Fruit fly (Drosophila melanogaster) whole organism, wandering third instar larva: ENCODE data around the gene CG42633.

ENCODE experiments used
- CG32264 ChIP-seq: fragments of 200-800 bp; sonication (Bioruptor generic); optimal IDR thresholded peaks from 2 replicates; lab custom pipeline; 2016; ENCODE audit warnings: missing biosample characterization, missing genetic modification characterization
- CG9705 ChIP-seq: fragments of 200-800 bp; sonication (Bioruptor generic); optimal IDR thresholded peaks from 2 replicates; lab custom pipeline; 2018; ENCODE audit warnings: missing biosample characterization, mild to moderate bottlenecking, missing genetic modification characterization
- CrebA ChIP-seq: fragments of 200-800 bp; sonication (Bioruptor generic); optimal IDR thresholded peaks from 2 replicates; lab custom pipeline; 2016; ENCODE audit warnings: missing biosample characterization, mild to moderate bottlenecking, missing genetic modification characterization, borderline replicate concordance
- Dfd ChIP-seq: fragments of >200 bp; optimal IDR thresholded peaks from 2 replicates; lab custom pipeline; 2017; ENCODE audit warnings: missing biosample characterization, missing genetic modification characterization
- GATAd ChIP-seq: sonication (Bioruptor generic); optimal IDR thresholded peaks from 2 replicates; lab custom pipeline; 2016; ENCODE audit warnings: missing biosample characterization, missing genetic modification characterization
- HLH106 ChIP-seq: fragments of 200-800 bp; optimal IDR thresholded peaks from 3 replicates; lab custom pipeline; 2019; ENCODE audit warnings: missing biosample characterization, mild to moderate bottlenecking, missing genetic modification characterization, moderate library complexity
- Hnf4 ChIP-seq: fragments of 200-800 bp; sonication (Bioruptor generic); optimal IDR thresholded peaks from 2 replicates; lab custom pipeline; 2016; ENCODE audit warnings: missing biosample characterization, mild to moderate bottlenecking, missing genetic modification characterization
- Hr78 ChIP-seq: fragments of >200 bp; optimal IDR thresholded peaks from 2 replicates; lab custom pipeline; 2017; ENCODE audit warnings: missing biosample characterization, missing genetic modification characterization
- Hr83 ChIP-seq: fragments of 200-300 bp; sonication (Bioruptor generic); optimal IDR thresholded peaks from 2 replicates; lab custom pipeline; 2016; ENCODE audit warnings: missing biosample characterization, mild to moderate bottlenecking, missing genetic modification characterization, moderate library complexity; ENCODE audit not compliant: poor library complexity, severe bottlenecking
- Jra ChIP-seq: sonication (Bioruptor generic); optimal IDR thresholded peaks from 2 replicates; lab custom pipeline; 2016; ENCODE audit warnings: missing biosample characterization, missing genetic modification characterization
- Mio ChIP-seq: sonication (Bioruptor generic); optimal IDR thresholded peaks from 2 replicates; lab custom pipeline; 2016; ENCODE audit warnings: missing biosample characterization, missing genetic modification characterization
- Myc ChIP-seq: fragments of >200 bp; optimal IDR thresholded peaks from 2 replicates; lab custom pipeline; 2017
- N ChIP-seq: fragments of >200 bp; optimal IDR thresholded peaks from 2 replicates; lab custom pipeline; 2018; ENCODE audit warnings: missing biosample characterization, missing external identifiers, missing genetic modification characterization
- OdsH ChIP-seq: fragments of 200-800 bp; sonication (Bioruptor generic); optimal IDR thresholded peaks from 2 replicates; lab custom pipeline; 2016; ENCODE audit warnings: missing biosample characterization, mild to moderate bottlenecking, missing genetic modification characterization
- Rel ChIP-seq, 2 experiments: fragments of 200-800 bp; sonication (Bioruptor generic) in 1 of 2; optimal IDR thresholded peaks; 2 replicates in 1 of 2; 3 replicates in 1 of 2; lab custom pipeline; 2016 to 2019; ENCODE audit warnings: mild to moderate bottlenecking in 2 of 2, missing biosample characterization in 2 of 2, missing genetic modification characterization in 2 of 2, moderate library complexity in 1 of 2
- Vsx2 ChIP-seq: fragments of 200-300, 225-300 bp; sonication (Bioruptor generic); optimal IDR thresholded peaks from 2 replicates; lab custom pipeline; 2018; ENCODE audit warnings: missing biosample characterization, missing genetic modification characterization; ENCODE audit not compliant: partially characterized antibody
- br ChIP-seq: fragments of 200-800 bp; sonication (Bioruptor generic); optimal IDR thresholded peaks from 2 replicates; lab custom pipeline; 2016; ENCODE audit warnings: missing biosample characterization, missing genetic modification characterization
- brk ChIP-seq: fragments of 200-800 bp; sonication (Bioruptor generic); optimal IDR thresholded peaks from 2 replicates; lab custom pipeline; 2016; ENCODE audit warnings: missing biosample characterization, mild to moderate bottlenecking, missing genetic modification characterization
- dl ChIP-seq, 2 experiments: fragments of 175-275, 200-275 bp in 1 of 2; fragments of 200-275 bp in 1 of 2; sonication (Bioruptor generic); optimal IDR thresholded peaks; lab custom pipeline; 2018; ENCODE audit warnings: mild to moderate bottlenecking in 2 of 2, missing biosample characterization in 2 of 2, missing genetic modification characterization in 2 of 2, moderate library complexity in 2 of 2; ENCODE audit not compliant: partially characterized antibody in 2 of 2, insufficient read depth in 1 of 2
- dmrt93B ChIP-seq: fragments of 200-800 bp; sonication (Bioruptor generic); optimal IDR thresholded peaks from 2 replicates; lab custom pipeline; 2018; ENCODE audit warnings: missing biosample characterization, mild to moderate bottlenecking, missing genetic modification characterization
- dsf ChIP-seq: sonication (Bioruptor generic); optimal IDR thresholded peaks from 2 replicates; lab custom pipeline; 2016; ENCODE audit warnings: missing biosample characterization, missing genetic modification characterization, borderline replicate concordance
- ey ChIP-seq: fragments of 200-800 bp; sonication (Bioruptor generic); optimal IDR thresholded peaks from 2 replicates; lab custom pipeline; 2016; ENCODE audit warnings: missing biosample characterization, missing genetic modification characterization
- foxo ChIP-seq, 2 experiments: fragments of 200-800 bp; sonication (Bioruptor generic); optimal IDR thresholded peaks; 2 replicates in 1 of 2; 3 replicates in 1 of 2; lab custom pipeline; 2016 to 2017; ENCODE audit warnings: missing biosample characterization in 2 of 2, missing genetic modification characterization in 2 of 2
- fru ChIP-seq: fragments of 200-800 bp; sonication (Bioruptor generic); optimal IDR thresholded peaks from 3 replicates; lab custom pipeline; 2016; ENCODE audit warnings: missing biosample characterization, mild to moderate bottlenecking, missing genetic modification characterization
- h ChIP-seq: fragments of 200-800 bp; sonication (Bioruptor generic); optimal IDR thresholded peaks from 3 replicates; lab custom pipeline; 2016; ENCODE audit warnings: missing biosample characterization, mild to moderate bottlenecking, missing genetic modification characterization
- jim ChIP-seq: fragments of 175-275, 200-325 bp; sonication (Bioruptor generic); optimal IDR thresholded peaks from 2 replicates; lab custom pipeline; 2016; ENCODE audit warnings: missing biosample characterization, mild to moderate bottlenecking, missing genetic modification characterization
- lola ChIP-seq: fragments of >200 bp; optimal IDR thresholded peaks from 2 replicates; lab custom pipeline; 2017; ENCODE audit warnings: missing biosample characterization, missing genetic modification characterization
- pan ChIP-seq: fragments of >200 bp; optimal IDR thresholded peaks from 2 replicates; lab custom pipeline; 2017
- psq ChIP-seq: fragments of 200-800 bp; sonication (Bioruptor generic); optimal IDR thresholded peaks from 3 replicates; lab custom pipeline; 2017; ENCODE audit warnings: missing biosample characterization, mild to moderate bottlenecking, missing genetic modification characterization, moderate library complexity
- rgr ChIP-seq: fragments of 200-800 bp; sonication (Bioruptor generic); optimal IDR thresholded peaks from 3 replicates; lab custom pipeline; 2016; ENCODE audit warnings: missing biosample characterization, mild to moderate bottlenecking, missing genetic modification characterization
- sage ChIP-seq: fragments of 200-800 bp; sonication (Bioruptor generic); optimal IDR thresholded peaks from 2 replicates; lab custom pipeline; 2016; ENCODE audit warnings: missing biosample characterization, mild to moderate bottlenecking, missing genetic modification characterization
- sv ChIP-seq: fragments of 200-800 bp; sonication (Bioruptor generic); optimal IDR thresholded peaks from 3 replicates; lab custom pipeline; 2016; ENCODE audit warnings: missing biosample characterization, missing genetic modification characterization
- tai ChIP-seq: sonication (Bioruptor generic); optimal IDR thresholded peaks from 2 replicates; lab custom pipeline; 2016; ENCODE audit warnings: missing biosample characterization, missing genetic modification characterization
- woc ChIP-seq: sonication (Bioruptor generic); optimal IDR thresholded peaks from 2 replicates; lab custom pipeline; 2016; ENCODE audit warnings: missing biosample characterization, mild to moderate bottlenecking, missing genetic modification characterization

Gene CG42633

dm6 chr3R:10815032-10815431, 33.0 kb upstream of the CG42633 start, which contains the start of the genes CG14693 and TTLL15:
CG14693 (minus strand) TSS chr3R:10815047.
TTLL15 (plus strand) TSS chr3R:10815288.
- TF ChIP-seq HLH106 (tag; lab: Kevin White, UChicago) (no peak), br (no peak), Myc (lab: Kevin White, UChicago) (peak; percentile 48), rgr (GFP tag; lab: Kevin White, UChicago) (no peak), Dfd (GFP tag; lab: Kevin White, UChicago) (no peak), Hr78 (no peak), CrebA (GFP tag; lab: Kevin White, UChicago) (no peak)

DNA sequence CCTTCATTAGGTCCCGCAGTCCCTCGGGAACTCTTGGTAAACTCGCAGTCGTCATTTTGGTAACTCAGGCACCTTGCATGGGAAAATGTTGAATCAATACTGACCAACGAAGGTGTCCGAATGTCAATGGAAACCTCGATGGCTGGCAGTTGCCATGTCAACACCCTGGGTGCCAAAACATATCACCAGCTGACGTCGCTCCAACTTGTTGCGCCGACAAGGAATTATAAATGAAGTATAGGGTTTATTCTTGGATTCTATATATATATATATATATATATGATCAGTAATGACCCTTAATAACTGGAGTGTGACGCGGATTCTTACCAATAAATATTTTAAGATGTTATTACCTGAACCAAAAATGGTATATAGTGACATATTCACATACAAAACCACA, 21.8 kb upstream of the CG42633 start, which contains the start of gene CG14692:
Gene CG14692, minus strand, starts transcription at position 101 of the 400 bp plus-strand sequence.
- TF ChIP-seq br, result no peak
- no peak for TF ChIP-seq Dfd (GFP tag; lab: Kevin White, UChicago)
- TF ChIP-seq HLH106 (tag; lab: Kevin White, UChicago), result no peak
- TF ChIP-seq rgr (GFP tag; lab: Kevin White, UChicago), result no peak
- TF ChIP-seq jim (GFP tag; lab: Kevin White, UChicago), result no peak

dm6 chr3R:10792604-10793003, 10.5 kb upstream of the CG42633 start, which contains the start of gene CG14687:
CG14687 (plus strand) TSS chr3R:10792904.
- no peak for TF ChIP-seq pan (lab: Kevin White, UChicago)
- no peak for TF ChIP-seq Hnf4 (GFP tag; lab: Kevin White, UChicago)
- no peak for TF ChIP-seq lola
- no peak for TF ChIP-seq br
- no peak for TF ChIP-seq GATAd
- no peak for TF ChIP-seq fru
- no peak for TF ChIP-seq Mio (GFP tag; lab: Kevin White, UChicago)
- TF ChIP-seq Dfd (GFP tag; lab: Kevin White, UChicago), result no peak
- no peak for TF ChIP-seq Hr83 (GFP tag; lab: Kevin White, UChicago)
- TF ChIP-seq dmrt93B (GFP tag; lab: Kevin White, UChicago), result no peak
- TF ChIP-seq dl (GFP tag; optimal IDR thresholded peaks at IDR 0.05; lab: Kevin White, UChicago; ENCODE audit: insufficient read depth in 1 of 2, partially characterized antibody in 2 of 2), result no peak
- TF ChIP-seq ey (GFP tag; lab: Kevin White, UChicago), result no peak

DNA sequence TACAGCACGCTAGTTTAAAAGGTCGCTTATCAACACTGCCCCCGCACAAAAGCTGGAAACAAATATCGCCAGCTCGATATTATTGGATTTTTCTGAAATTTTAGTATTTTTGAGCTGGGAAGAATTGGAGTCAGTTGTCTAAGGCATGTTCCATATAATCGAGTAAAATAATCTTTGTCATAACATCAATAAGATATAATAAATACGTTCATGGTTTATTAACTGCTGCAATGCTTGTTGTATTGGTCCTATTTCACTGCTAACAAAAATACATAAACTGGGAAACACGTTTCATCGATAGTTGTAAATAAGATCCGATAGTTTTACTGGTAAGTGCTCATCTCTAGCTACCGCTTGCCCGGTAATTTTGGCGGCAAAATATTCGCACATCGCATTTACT, 6.1 kb upstream of the CG42633 start, which contains the start of the genes Art1 and Mcm5:
Gene Art1, minus strand, starts transcription at position 41 of the 400 bp plus-strand sequence.
Gene Mcm5, plus strand, starts transcription at position 339 of the 400 bp plus-strand sequence.
- TF ChIP-seq Hnf4 (GFP tag; lab: Kevin White, UChicago) (peak; percentile 68), GATAd (peak; percentile 69), br (peak; percentile 53), Mio (GFP tag; lab: Kevin White, UChicago) (no peak), rgr (GFP tag; lab: Kevin White, UChicago) (peak; percentile 65), CG32264 (GFP tag; lab: Kevin White, UChicago) (peak; percentile 10), OdsH (peak; percentile 35), Hr83 (GFP tag; lab: Kevin White, UChicago) (no peak), h (GFP tag; lab: Kevin White, UChicago) (peak; percentile 67), psq (peak; percentile 41), ey (GFP tag; lab: Kevin White, UChicago) (peak; percentile 57), Jra (peak; percentile 79), HLH106 (tag; lab: Kevin White, UChicago) (peak; percentile 52), CrebA (GFP tag; lab: Kevin White, UChicago) (no peak), Rel (GFP tag; optimal IDR thresholded peaks at IDR 0.05; lab: Kevin White, UChicago) (no peak), Rel (tag; optimal IDR thresholded peaks at IDR 0.05; lab: Kevin White, UChicago) (peak; percentile 35), lola (no peak), CG9705 (peak; percentile 38), sage (no peak), pan (lab: Kevin White, UChicago) (no peak), brk (GFP tag; lab: Kevin White, UChicago) (no peak), jim (GFP tag; lab: Kevin White, UChicago) (no peak), Hr78 (no peak), dmrt93B (GFP tag; lab: Kevin White, UChicago) (peak; percentile 50), dsf (GFP tag; lab: Kevin White, UChicago) (peak; percentile 24), Myc (lab: Kevin White, UChicago) (peak; percentile 62), foxo (GFP tag; optimal IDR thresholded peaks at IDR 0.05; lab: Kevin White, UChicago) (peak in 1 of 2 experiments; percentile 50), sv (GFP tag; lab: Kevin White, UChicago) (peak; percentile 49), fru (peak; percentile 64), woc (GFP tag; lab: Kevin White, UChicago) (peak; percentile 66), Vsx2 (GFP tag; lab: Kevin White, UChicago) (no peak), tai (GFP tag; lab: Kevin White, UChicago) (no peak), N (GFP tag; lab: Kevin White, UChicago) (no peak)
